Worm (Caenorhabditis elegans): Measurements from ENCODE around the gene lbp-8.
A peak's percentile ranks its signal among the peaks of the same experiment; 100 is the strongest.

The lbp-8 gene

ce11 chrV:13902495-13902894 is 11.9 kb downstream of the lbp-8 start, which contains the start of gene C06B3.1:
C06B3.1 (plus strand) TSS chrV:13902795.
- no peak for TF ChIP-seq ref-2 (tag; optimal IDR thresholded peaks at IDR 0.05)
- no peak for TF ChIP-seq nhr-11 (tag; optimal IDR thresholded peaks at IDR 0.05)
- TF ChIP-seq unc-86 (tag; optimal IDR thresholded peaks at IDR 0.05), result no peak
- TF ChIP-seq madf-2 (tag; optimal IDR thresholded peaks at IDR 0.05), result no peak

ce11 chrV:13904446-13904845 is 13.9 kb downstream of the lbp-8 start, which contains the start of gene stdh-3:
stdh-3 (plus strand) TSS chrV:13904611.
- TF ChIP-seq nhr-232 (tag; optimal IDR thresholded peaks at IDR 0.05) (no peak), pha-4 (tag; optimal IDR thresholded peaks at IDR 0.05) (no peak), unc-42 (tag; optimal IDR thresholded peaks at IDR 0.05) (no peak), ceh-19 (GFP tag; optimal IDR thresholded peaks at IDR 0.05) (no peak), ref-2 (tag; optimal IDR thresholded peaks at IDR 0.05) (no peak), ceh-9 (tag; optimal IDR thresholded peaks at IDR 0.05) (no peak), ceh-14 (tag; optimal IDR thresholded peaks at IDR 0.05) (no peak), zip-5 (tag; optimal IDR thresholded peaks at IDR 0.05) (no peak), tbx-2 (tag; optimal IDR thresholded peaks at IDR 0.05) (no peak), ceh-6 (GFP tag; optimal IDR thresholded peaks at IDR 0.05) (no peak), lin-11 (tag; optimal IDR thresholded peaks at IDR 0.05) (no peak), ttx-3 (tag; optimal IDR thresholded peaks at IDR 0.05) (no peak), che-1 (tag; optimal IDR thresholded peaks at IDR 0.05) (no peak), ceh-31 (tag; optimal IDR thresholded peaks at IDR 0.05) (no peak), unc-3 (GFP tag; conservative IDR thresholded peaks at IDR 0.05) (no peak), unc-3 (tag; optimal IDR thresholded peaks at IDR 0.05) (no peak), C08G9.2 (tag; optimal IDR thresholded peaks at IDR 0.05) (no peak), syd-9 (tag; optimal IDR thresholded peaks at IDR 0.05) (no peak), ceh-18 (tag; optimal IDR thresholded peaks at IDR 0.05) (no peak), pha-2 (tag; optimal IDR thresholded peaks at IDR 0.05) (no peak)

ce11 chrV:13906166-13906565 is 15.6 kb downstream of the lbp-8 start, which contains the start of gene stdh-1:
stdh-1 (plus strand) TSS chrV:13906492.
- TF ChIP-seq elt-4 (tag; optimal IDR thresholded peaks at IDR 0.05) (no peak), unc-42 (tag; optimal IDR thresholded peaks at IDR 0.05) (peak; percentile 86)

ce11 chrV:13907557-13908104 is 17.1 kb downstream of the lbp-8 start:
- TF ChIP-seq ceh-22 (tag; optimal IDR thresholded peaks at IDR 0.05) (no peak), ets-4 (tag; optimal IDR thresholded peaks at IDR 0.05) (no peak), mec-3 (tag; optimal IDR thresholded peaks at IDR 0.05; ENCODE audit: borderline replicate concordance) (no peak), pag-3 (tag; optimal IDR thresholded peaks at IDR 0.05; ENCODE audit: borderline replicate concordance) (no peak), ztf-16 (tag; optimal IDR thresholded peaks at IDR 0.05) (no peak), rnt-1 (tag; optimal IDR thresholded peaks at IDR 0.05) (no peak), dve-1 (tag; optimal IDR thresholded peaks at IDR 0.05) (no peak), npax-4 (tag; optimal IDR thresholded peaks at IDR 0.05) (no peak), ref-2 (tag; optimal IDR thresholded peaks at IDR 0.05) (no peak), fkh-6 (tag; optimal IDR thresholded peaks at IDR 0.05) (no peak)

ce11 chrV:13908120-13908915 is 17.7 kb downstream of the lbp-8 start:
- TF ChIP-seq C08G9.2 (tag; optimal IDR thresholded peaks at IDR 0.05) (no peak), K02D7.2 (tag; optimal IDR thresholded peaks at IDR 0.05) (no peak), gmeb-2 (tag; optimal IDR thresholded peaks at IDR 0.05) (no peak), F13H6.1 (tag; optimal IDR thresholded peaks at IDR 0.05) (no peak), ceh-14 (tag; optimal IDR thresholded peaks at IDR 0.05) (no peak), fax-1 (tag; optimal IDR thresholded peaks at IDR 0.05) (no peak), pag-3 (tag; optimal IDR thresholded peaks at IDR 0.05; ENCODE audit: borderline replicate concordance) (no peak), elt-2 (tag; optimal IDR thresholded peaks at IDR 0.05) (no peak), ceh-48 (tag; optimal IDR thresholded peaks at IDR 0.05) (no peak), pha-4 (tag; optimal IDR thresholded peaks at IDR 0.05) (no peak), pqm-1 (tag; optimal IDR thresholded peaks at IDR 0.05) (no peak), tbx-2 (tag; optimal IDR thresholded peaks at IDR 0.05) (no peak), unc-42 (tag; optimal IDR thresholded peaks at IDR 0.05) (no peak), dmd-4 (tag; optimal IDR thresholded peaks at IDR 0.05; ENCODE audit: borderline replicate concordance) (no peak)
